Worm (Caenorhabditis elegans) whole organism, late embryonic: ENCODE results near the gene popl-5.
A peak's percentile ranks its signal among the peaks of the same experiment; 100 is the strongest.

Experiments used
- C08G9.2 ChIP-seq: sonication (generic microtip); optimal IDR thresholded peaks from 2 replicates; lab custom pipeline; 2016; ENCODE audit warnings: mild to moderate bottlenecking, missing genetic modification characterization, moderate library complexity, missing compliant biosample characterization
- F13H6.1 ChIP-seq: sonication (generic microtip); optimal IDR thresholded peaks from 2 replicates; lab custom pipeline; 2016; ENCODE audit warnings: missing genetic modification characterization, missing compliant biosample characterization
- K09A11.1 ChIP-seq: sonication (generic microtip); optimal IDR thresholded peaks from 2 replicates; lab custom pipeline; 2017; ENCODE audit warnings: antibody characterized with exemption, mild to moderate bottlenecking, missing genetic modification characterization, missing compliant biosample characterization; ENCODE audit not compliant: insufficient read depth
- T23F11.4 ChIP-seq: fragments of 200-800 bp; sonication (Bioruptor generic); optimal IDR thresholded peaks from 2 replicates; lab custom pipeline; 2018; ENCODE audit warnings: mild to moderate bottlenecking, missing genetic modification characterization, missing compliant biosample characterization
- ceh-18 ChIP-seq: sonication (generic microtip); optimal IDR thresholded peaks from 2 replicates; lab custom pipeline; 2016; ENCODE audit warnings: missing genetic modification characterization, missing compliant biosample characterization
- ceh-19 ChIP-seq: fragments of 200-800 bp; sonication (Bioruptor generic); optimal IDR thresholded peaks from 2 replicates; lab custom pipeline; 2018; ENCODE audit warnings: mild to moderate bottlenecking, missing genetic modification characterization, missing compliant biosample characterization
- ceh-2 ChIP-seq: sonication (generic microtip); optimal IDR thresholded peaks from 2 replicates; lab custom pipeline; 2016; ENCODE audit warnings: missing genotype, missing genetic modification characterization, missing compliant biosample characterization
- ceh-22 ChIP-seq: sonication (generic microtip); optimal IDR thresholded peaks from 2 replicates; lab custom pipeline; 2017; ENCODE audit warnings: missing biosample characterization, missing genetic modification characterization
- ceh-30 ChIP-seq: fragments of 150-350 bp; optimal IDR thresholded peaks from 2 replicates; lab custom pipeline; 2014; ENCODE audit warnings: missing biosample characterization, missing genetic modification characterization
- ceh-31 ChIP-seq: sonication (generic microtip); optimal IDR thresholded peaks from 2 replicates; lab custom pipeline; 2016; ENCODE audit warnings: missing genetic modification characterization, missing compliant biosample characterization
- ceh-34 ChIP-seq: sonication (generic microtip); optimal IDR thresholded peaks from 2 replicates; lab custom pipeline; 2016; ENCODE audit warnings: mild to moderate bottlenecking, missing genetic modification characterization, missing compliant biosample characterization
- ceh-45 ChIP-seq: fragments of 200-800 bp; sonication (Bioruptor generic); IDR thresholded peaks from 2 replicates; pipeline ENCODE4 v1.3.6; 2022; ENCODE audit warnings: missing genetic modification reagents, missing genetic modification characterization, missing compliant biosample characterization
- che-1 ChIP-seq: sonication (generic microtip); optimal IDR thresholded peaks from 2 replicates; lab custom pipeline; 2016; ENCODE audit warnings: mild to moderate bottlenecking, missing genetic modification characterization, missing compliant biosample characterization
- elt-4 ChIP-seq: sonication (generic microtip); optimal IDR thresholded peaks from 2 replicates; lab custom pipeline; 2016; ENCODE audit warnings: missing genetic modification characterization, missing compliant biosample characterization
- eyg-1 ChIP-seq: sonication (generic microtip); optimal IDR thresholded peaks from 2 replicates; lab custom pipeline; 2016; ENCODE audit warnings: missing genotype, missing genetic modification characterization, missing compliant biosample characterization
- hlh-30 ChIP-seq: sonication (generic microtip); optimal IDR thresholded peaks from 2 replicates; lab custom pipeline; 2017; ENCODE audit warnings: antibody characterized with exemption, missing genetic modification characterization, missing compliant biosample characterization; ENCODE audit not compliant: insufficient read depth
- hlh-6 ChIP-seq: sonication (generic microtip); optimal IDR thresholded peaks from 2 replicates; lab custom pipeline; 2016; ENCODE audit warnings: missing genotype, missing genetic modification characterization, missing compliant biosample characterization
- hlh-8 ChIP-seq: sonication (generic microtip); optimal IDR thresholded peaks from 2 replicates; lab custom pipeline; 2016; ENCODE audit warnings: missing genotype, missing genetic modification characterization, missing compliant biosample characterization
- lim-6 ChIP-seq: sonication (generic microtip); optimal IDR thresholded peaks from 2 replicates; lab custom pipeline; 2016; ENCODE audit warnings: missing genetic modification characterization, missing compliant biosample characterization
- lin-11 ChIP-seq: fragments of 200-800 bp; sonication (Bioruptor generic); optimal IDR thresholded peaks from 2 replicates; lab custom pipeline; 2018; ENCODE audit warnings: mild to moderate bottlenecking, missing genetic modification characterization, missing compliant biosample characterization
- mec-3 ChIP-seq: sonication (generic microtip); optimal IDR thresholded peaks from 2 replicates; lab custom pipeline; 2016; ENCODE audit warnings: borderline replicate concordance, missing genetic modification characterization, missing compliant biosample characterization
- nfya-1 ChIP-seq: sonication (generic microtip); optimal IDR thresholded peaks from 2 replicates; lab custom pipeline; 2017; ENCODE audit warnings: missing genetic modification characterization, mild to moderate bottlenecking, missing compliant biosample characterization, antibody characterized with exemption, moderate library complexity
- nhr-11 ChIP-seq: fragments of 150-350 bp; optimal IDR thresholded peaks from 2 replicates; lab custom pipeline; 2014; ENCODE audit warnings: missing biosample characterization, missing genetic modification characterization
- nhr-232 ChIP-seq: sonication (generic microtip); optimal IDR thresholded peaks from 2 replicates; lab custom pipeline; 2016; ENCODE audit warnings: missing genetic modification characterization, missing compliant biosample characterization
- pat-9 ChIP-seq: fragments of 200-800 bp; sonication (Bioruptor generic); optimal IDR thresholded peaks from 2 replicates; lab custom pipeline; 2018; ENCODE audit warnings: mild to moderate bottlenecking, missing genetic modification characterization, moderate library complexity, missing compliant biosample characterization
- pax-1 ChIP-seq: fragments of 150-350 bp; optimal IDR thresholded peaks from 2 replicates; lab custom pipeline; 2014; ENCODE audit warnings: missing biosample characterization, missing genetic modification characterization
- pha-4 ChIP-seq: fragments of 150-350 bp; optimal IDR thresholded peaks from 2 replicates; lab custom pipeline; 2018; ENCODE audit warnings: missing biosample characterization, missing genetic modification reagents, missing genetic modification characterization
- rnt-1 ChIP-seq: sonication (generic microtip); optimal IDR thresholded peaks from 2 replicates; lab custom pipeline; 2016; ENCODE audit warnings: missing genetic modification characterization, missing compliant biosample characterization
- sdc-2 ChIP-seq: sonication (generic microtip); optimal IDR thresholded peaks from 2 replicates; lab custom pipeline; 2016; ENCODE audit warnings: missing genotype, missing genetic modification characterization, missing compliant biosample characterization
- sox-2 ChIP-seq: fragments of 200-800 bp; sonication (Bioruptor generic); IDR thresholded peaks from 2 replicates; pipeline ENCODE4 v1.3.6; 2022; ENCODE audit warnings: missing genetic modification reagents, missing genetic modification characterization, missing compliant biosample characterization
- sox-4 ChIP-seq: sonication (generic microtip); optimal IDR thresholded peaks from 2 replicates; lab custom pipeline; 2017; ENCODE audit warnings: mild to moderate bottlenecking, missing genetic modification characterization, inconsistent platforms, missing compliant biosample characterization
- syd-9 ChIP-seq: sonication (generic microtip); optimal IDR thresholded peaks from 2 replicates; lab custom pipeline; 2016; ENCODE audit warnings: mild to moderate bottlenecking, missing genetic modification characterization, moderate library complexity, missing compliant biosample characterization
- tbx-2 ChIP-seq: sonication (generic microtip); optimal IDR thresholded peaks from 2 replicates; lab custom pipeline; 2016; ENCODE audit warnings: missing genetic modification characterization, missing compliant biosample characterization
- ttx-3 ChIP-seq: sonication (generic microtip); optimal IDR thresholded peaks from 2 replicates; lab custom pipeline; 2016; ENCODE audit warnings: missing genetic modification reagents, missing genetic modification characterization, missing compliant biosample characterization
- unc-42 ChIP-seq: sonication (generic microtip); optimal IDR thresholded peaks from 2 replicates; lab custom pipeline; 2016; ENCODE audit warnings: missing genotype, missing genetic modification characterization, missing compliant biosample characterization
- unc-55 ChIP-seq: sonication (generic microtip); optimal IDR thresholded peaks from 2 replicates; lab custom pipeline; 2017; ENCODE audit warnings: missing biosample characterization, missing genetic modification reagents, missing genetic modification characterization
- unc-86 ChIP-seq: sonication (generic microtip); optimal IDR thresholded peaks from 2 replicates; lab custom pipeline; 2016; ENCODE audit warnings: missing genetic modification characterization, missing compliant biosample characterization
- zip-5 ChIP-seq: sonication (generic microtip); optimal IDR thresholded peaks from 2 replicates; lab custom pipeline; 2016; ENCODE audit warnings: missing genetic modification characterization, missing compliant biosample characterization

popl-5 gene

DNA sequence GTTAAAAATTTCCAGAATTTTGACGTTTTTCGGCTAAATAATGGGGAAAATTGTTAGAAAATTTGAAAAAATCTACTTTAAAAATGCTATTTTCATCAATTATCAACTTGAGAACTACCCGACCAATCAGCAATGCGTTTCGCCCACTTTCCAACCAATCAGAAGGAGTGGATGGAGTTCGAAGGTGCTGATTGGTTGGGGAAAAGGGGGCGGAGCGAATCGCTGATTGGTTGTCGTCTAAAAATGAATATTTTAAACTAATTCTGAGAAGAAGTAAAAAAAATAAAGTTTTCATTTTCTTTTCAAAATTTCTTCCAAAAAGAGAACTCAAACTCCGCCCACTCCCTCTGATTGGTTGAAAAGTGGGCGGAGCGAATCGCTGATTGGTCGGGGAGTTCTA lies 3.1 kb upstream of the popl-5 start:
- TF ChIP-seq sox-2: no peak
- TF ChIP-seq nfya-1 (tag; lab: Kevin White, UChicago): peak; percentile 89

DNA sequence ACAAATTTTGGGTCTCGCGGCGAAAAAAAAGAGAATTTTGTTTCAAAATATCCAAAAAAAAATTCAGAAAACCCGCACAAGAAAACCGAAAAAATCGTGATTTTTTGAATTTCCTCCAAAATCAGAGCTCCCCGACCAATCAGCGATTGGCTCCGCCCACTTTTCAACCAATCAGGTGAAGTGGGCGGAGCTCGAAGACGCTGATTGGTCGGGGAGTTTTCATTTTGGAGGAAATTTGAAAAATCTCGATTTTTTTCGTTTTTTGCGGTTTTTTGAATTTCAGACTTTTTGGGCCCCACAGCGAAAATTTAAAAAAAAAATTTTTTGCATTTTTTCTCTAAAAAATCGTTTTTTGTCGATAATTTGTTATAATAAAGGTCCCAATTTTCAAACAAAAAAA lies 2.5 kb upstream of the popl-5 start:
- peak; percentile 66 for TF ChIP-seq nfya-1 (tag; lab: Kevin White, UChicago)
- no peak for TF ChIP-seq elt-4 (tag; lab: Kevin White, UChicago)

ce11 chrIII:11488662-11489349 lies 1.7 kb upstream of the popl-5 start:
- TF ChIP-seq lim-6 (tag; lab: Kevin White, UChicago) (no peak), ceh-2 (no peak), nhr-232 (tag; lab: Kevin White, UChicago) (no peak), nfya-1 (tag; lab: Kevin White, UChicago) (peak; percentile 64)
- TF ChIP-seq, all 69 proteins: peak for 1

ce11 chrIII:11484139-11484590 lies 3.0 kb downstream of the popl-5 start, which contains the start of gene fbxa-220:
fbxa-220 (minus strand) TSS chrIII:11484189.
- TF ChIP-seq ceh-22: no peak
- no peak for TF ChIP-seq ceh-19
- TF ChIP-seq ceh-2: no peak
- TF ChIP-seq eyg-1: no peak
- no peak for TF ChIP-seq hlh-6 (tag; lab: Kevin White, UChicago)
- no peak for TF ChIP-seq syd-9 (tag; lab: Kevin White, UChicago)
- TF ChIP-seq lin-11: no peak
- no peak for TF ChIP-seq unc-55
- no peak for TF ChIP-seq nhr-11 (tag; lab: Kevin White, UChicago)
- no peak for TF ChIP-seq che-1 (tag; lab: Kevin White, UChicago)
- TF ChIP-seq sdc-2: no peak

ce11 chrIII:11481309-11481845 lies 5.8 kb downstream of the popl-5 start:
- TF ChIP-seq tbx-2 (tag; lab: Kevin White, UChicago) (peak; percentile 50), ceh-34 (tag; lab: Kevin White, UChicago) (peak; percentile 40), ceh-31 (peak; percentile 39), ceh-30 (tag; lab: Kevin White, UChicago) (no peak), nfya-1 (tag; lab: Kevin White, UChicago) (peak; percentile 55), sdc-2 (peak; percentile 37), pax-1 (tag; lab: Kevin White, UChicago) (no peak), hlh-30 (tag; lab: Kevin White, UChicago) (peak; percentile 29), sox-4 (peak; percentile 13), hlh-8 (tag; lab: Kevin White, UChicago) (no peak), T23F11.4 (no peak), eyg-1 (peak; percentile 41)

ce11 chrIII:11478468-11479363 lies 8.4 kb downstream of the popl-5 start:
- TF ChIP-seq unc-86: no peak
- TF ChIP-seq pat-9: no peak
- no peak for TF ChIP-seq unc-42 (tag; lab: Kevin White, UChicago)
- TF ChIP-seq rnt-1 (tag; lab: Kevin White, UChicago): no peak
- TF ChIP-seq ttx-3: no peak
- no peak for TF ChIP-seq tbx-2 (tag; lab: Kevin White, UChicago)
- TF ChIP-seq ceh-19: no peak
- TF ChIP-seq unc-55: no peak
- TF ChIP-seq nhr-232 (tag; lab: Kevin White, UChicago): no peak
- TF ChIP-seq F13H6.1: no peak
- no peak for TF ChIP-seq K09A11.1 (tag; lab: Kevin White, UChicago)
- TF ChIP-seq ceh-45 (GFP tag; lab: Robert Waterston, UW): no peak
- no peak for TF ChIP-seq mec-3 (tag; lab: Kevin White, UChicago)
- no peak for TF ChIP-seq C08G9.2 (tag; lab: Kevin White, UChicago)
- no peak for TF ChIP-seq ceh-18 (tag; lab: Kevin White, UChicago)
- no peak for TF ChIP-seq pha-4 (tag; lab: Kevin White, UChicago)
- TF ChIP-seq zip-5: no peak
- TF ChIP-seq nfya-1 (tag; lab: Kevin White, UChicago): no peak
- TF ChIP-seq che-1 (tag; lab: Kevin White, UChicago): no peak
- TF ChIP-seq, all 69 proteins: peak for 0
